Worm (Caenorhabditis elegans): ENCODE results near the gene F29G6.1.

- TF ChIP-seq ama-1 (optimal IDR thresholded peaks at IDR 0.05): no peak
- TF ChIP-seq sea-1 (GFP tag; conservative IDR thresholded peaks at IDR 0.05): no peak
- TF ChIP-seq hnd-1 (tag; optimal IDR thresholded peaks at IDR 0.05): no peak
- TF ChIP-seq tbx-37 (GFP tag; conservative IDR thresholded peaks at IDR 0.05): no peak
Observed at ce11 chrX:11480990-11481824, 20.9 kb upstream of the F29G6.1 start.

Measured in whole organism, early embryonic.